Worm (Caenorhabditis elegans) whole organism, midembryonic: ENCODE data around the gene C46F2.1.

Experiments used
- T22C8.4 ChIP-seq: fragments of 200-800 bp; sonication (Bioruptor generic); IDR thresholded peaks from 2 replicates; pipeline ENCODE4 v1.3.6; 2022; ENCODE audit warnings: missing genetic modification characterization, missing compliant biosample characterization
- flt-1 ChIP-seq: fragments of 200-800 bp; sonication (Bioruptor generic); IDR thresholded peaks from 2 replicates; pipeline ENCODE4 v1.3.6; 2022; ENCODE audit warnings: missing genetic modification characterization, missing compliant biosample characterization
- klf-2 ChIP-seq: fragments of 200-800 bp; sonication (Bioruptor generic); conservative IDR thresholded peaks from 2 replicates; pipeline ENCODE4 v1.3.6; 2022; ENCODE audit warnings: missing genetic modification reagents, missing genetic modification characterization, missing compliant biosample characterization

- TF ChIP-seq flt-1 (GFP tag; lab: Robert Waterston, UW), result no peak
- TF ChIP-seq T22C8.4 (GFP tag; lab: Robert Waterston, UW), result no peak
- TF ChIP-seq klf-2 (GFP tag; lab: Robert Waterston, UW), result no peak
These were observed 38.3 kb downstream of the C46F2.1 start, which contains the start of gene hlh-8 for ce11 chrX:8116157-8116556.
